Worm (Caenorhabditis elegans): Measurements from ENCODE around the gene dnc-2.

Gene dnc-2

DNA sequence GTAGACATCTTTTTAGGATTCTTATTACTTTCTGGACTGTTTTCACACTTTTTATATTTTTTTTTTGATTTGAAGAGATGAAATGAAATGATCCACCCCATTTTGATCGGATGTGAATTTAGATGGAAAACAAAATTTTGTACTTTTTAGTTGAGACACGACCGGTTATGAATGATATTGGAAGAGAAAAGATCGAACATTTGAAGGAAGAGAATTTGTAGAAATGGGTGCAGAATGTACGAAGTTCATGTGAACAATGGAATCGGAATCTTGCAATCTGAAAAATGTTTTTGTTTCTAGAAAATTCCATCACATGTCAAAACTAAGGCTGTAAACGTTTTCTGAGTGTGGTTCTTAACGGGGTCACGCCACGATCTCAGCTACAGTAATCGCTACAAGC lies 42.7 kb downstream of the dnc-2 start, which contains the start of gene F01F1.14:
F01F1.14 (minus strand) TSS at position 101 of the 400 bp plus-strand sequence.
- TF ChIP-seq K11D2.4 (GFP tag; IDR thresholded peaks at IDR 0.05) (no peak), lsy-27 (tag; optimal IDR thresholded peaks at IDR 0.05; ENCODE audit: borderline replicate concordance, insufficient read depth) (no peak), bed-1 (GFP tag; IDR thresholded peaks at IDR 0.05) (no peak), hrde-1 (tag; optimal IDR thresholded peaks at IDR 0.05; ENCODE audit: borderline replicate concordance) (no peak), bed-2 (GFP tag; IDR thresholded peaks at IDR 0.05) (no peak), F55B11.4 (tag; optimal IDR thresholded peaks at IDR 0.05; ENCODE audit: borderline replicate concordance, insufficient read depth) (no peak), cebp-2 (GFP tag; IDR thresholded peaks at IDR 0.05) (no peak), xnd-1 (tag; optimal IDR thresholded peaks at IDR 0.05) (no peak), akir-1 (GFP tag; optimal IDR thresholded peaks at IDR 0.05) (no peak), ZK185.1 (tag; optimal IDR thresholded peaks at IDR 0.05; ENCODE audit: poor library complexity, severe bottlenecking) (no peak), somi-1 (GFP tag; optimal IDR thresholded peaks at IDR 0.05) (no peak), egrh-3 (GFP tag; IDR thresholded peaks at IDR 0.05) (no peak), B0019.2 (GFP tag; conservative IDR thresholded peaks at IDR 0.05) (no peak), F37B4.10 (GFP tag; IDR thresholded peaks at IDR 0.05) (no peak), die-1 (tag; optimal IDR thresholded peaks at IDR 0.05) (no peak), aptf-2 (GFP tag; conservative IDR thresholded peaks at IDR 0.05) (no peak), nhr-27 (tag; optimal IDR thresholded peaks at IDR 0.05) (no peak)

DNA sequence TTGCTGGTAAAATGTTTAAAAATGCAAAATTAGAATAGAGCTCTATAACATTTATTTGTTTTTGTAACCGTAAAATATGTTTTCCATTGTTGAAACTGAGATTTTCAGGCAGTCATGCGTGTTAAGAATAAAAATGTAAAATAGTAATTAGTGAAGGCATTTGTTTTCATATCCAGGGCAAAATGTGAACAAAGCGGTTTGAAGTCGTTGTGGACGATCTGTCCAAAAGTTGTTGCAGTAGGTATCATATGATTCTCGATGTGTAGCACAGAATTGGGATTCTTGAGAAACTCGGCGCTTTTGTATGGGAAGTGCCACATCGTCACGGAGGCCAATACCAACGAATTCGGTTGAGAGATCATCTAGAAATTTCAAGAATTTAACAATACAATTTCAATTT lies 43.3 kb downstream of the dnc-2 start:
- TF ChIP-seq C06A6.2 (GFP tag; conservative IDR thresholded peaks at IDR 0.05) (no peak), nhr-27 (tag; optimal IDR thresholded peaks at IDR 0.05) (no peak), pha-4 (tag; optimal IDR thresholded peaks at IDR 0.05) (no peak), gei-17 (GFP tag; optimal IDR thresholded peaks at IDR 0.05) (no peak), mes-4 (tag; optimal IDR thresholded peaks at IDR 0.05) (no peak), ztf-22 (GFP tag; optimal IDR thresholded peaks at IDR 0.05) (no peak), cebp-1 (GFP tag; IDR thresholded peaks at IDR 0.05) (no peak), cebp-1 (tag; optimal IDR thresholded peaks at IDR 0.05) (no peak), tlf-1 (GFP tag; optimal IDR thresholded peaks at IDR 0.05) (no peak), let-607 (tag; optimal IDR thresholded peaks at IDR 0.05) (no peak), F52B5.7 (tag; optimal IDR thresholded peaks at IDR 0.05) (peak; percentile 14), ztf-28 (GFP tag; IDR thresholded peaks at IDR 0.05) (no peak), mxl-1 (tag; optimal IDR thresholded peaks at IDR 0.05) (no peak), die-1 (tag; optimal IDR thresholded peaks at IDR 0.05) (no peak), ceh-27 (GFP tag; optimal IDR thresholded peaks at IDR 0.05) (no peak), F55B11.4 (tag; optimal IDR thresholded peaks at IDR 0.05; ENCODE audit: borderline replicate concordance, insufficient read depth) (no peak), nfya-2 (GFP tag; IDR thresholded peaks at IDR 0.05) (no peak), attf-5 (GFP tag; optimal IDR thresholded peaks at IDR 0.05) (no peak), athp-1 (tag; optimal IDR thresholded peaks at IDR 0.05) (peak; percentile 39), pbrm-1 (GFP tag; IDR thresholded peaks at IDR 0.05) (0 out of 2 replicates have a peak, but pooled peaks have one; percentile 34), lin-40 (tag; optimal IDR thresholded peaks at IDR 0.05) (no peak), snpc-1.1 (tag; optimal IDR thresholded peaks at IDR 0.05; ENCODE audit: insufficient read depth) (no peak), F10E7.11 (tag; optimal IDR thresholded peaks at IDR 0.05) (no peak), tbx-9 (tag; optimal IDR thresholded peaks at IDR 0.05; ENCODE audit: borderline replicate concordance) (no peak), rpc-1 (optimal IDR thresholded peaks at IDR 0.05) (no peak), rpc-1 (tag; optimal IDR thresholded peaks at IDR 0.05) (no peak), somi-1 (GFP tag; optimal IDR thresholded peaks at IDR 0.05) (no peak), ztf-25 (GFP tag; IDR thresholded peaks at IDR 0.05) (no peak), nfyb-1 (GFP tag; IDR thresholded peaks at IDR 0.05) (no peak), ztf-3 (GFP tag; optimal IDR thresholded peaks at IDR 0.05) (no peak), ztf-18 (tag; optimal IDR thresholded peaks at IDR 0.05) (no peak), ekl-4 (GFP tag; IDR thresholded peaks at IDR 0.05) (0 out of 2 replicates have a peak, but pooled peaks have one; percentile 28), aptf-2 (GFP tag; conservative IDR thresholded peaks at IDR 0.05) (no peak), lsl-1 (GFP tag; optimal IDR thresholded peaks at IDR 0.05) (no peak), ccch-3 (GFP tag; optimal IDR thresholded peaks at IDR 0.05) (no peak)

Measured in whole organism, young adult.